Worm (Caenorhabditis elegans) whole organism, L4/young adult: Measurements from ENCODE around the gene Y53C12A.11.

Source experiments
- W03F9.2 ChIP-seq: fragments of 150-350 bp; optimal IDR thresholded peaks from 2 replicates; lab custom pipeline; 2014; ENCODE audit warnings: missing biosample characterization, missing genetic modification characterization
- dao-5 ChIP-seq: sonication (generic microtip); optimal IDR thresholded peaks from 2 replicates; lab custom pipeline; 2016; ENCODE audit warnings: missing genotype, missing genetic modification characterization, moderate library complexity, missing compliant biosample characterization

DNA sequence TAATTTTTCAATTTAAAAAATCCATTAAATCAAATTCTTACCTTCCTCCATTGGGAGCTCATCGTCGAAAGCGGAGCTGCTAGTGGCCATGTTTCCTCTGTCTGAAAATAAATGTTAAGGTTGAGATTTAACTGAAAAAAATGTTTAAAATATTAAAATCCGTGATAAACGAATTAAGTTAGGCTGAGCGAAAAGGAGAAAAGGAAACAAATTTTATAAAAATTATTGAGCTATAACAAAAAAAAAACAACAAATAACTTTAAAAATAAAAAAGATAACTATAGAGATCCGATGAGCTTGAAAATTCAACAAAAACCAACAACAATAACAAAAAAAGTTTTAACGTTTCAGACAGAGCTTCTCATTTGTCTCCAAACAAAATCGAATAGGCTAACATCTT lies 24.3 kb upstream of the Y53C12A.11 start, which contains the start of gene pno-1:
- no peak for TF ChIP-seq W03F9.2 (tag; lab: Kevin White, UChicago)
- no peak for TF ChIP-seq dao-5 (tag; lab: Kevin White, UChicago)
